Fruit fly (Drosophila melanogaster) whole organism, embryonic: ENCODE results near the gene Ilp6.

Source experiments
- CG10147 ChIP-seq: fragments of 200-800 bp; sonication (Bioruptor generic); optimal IDR thresholded peaks from 2 replicates; lab custom pipeline; 2019; ENCODE audit warnings: missing biosample characterization, mild to moderate bottlenecking, missing genetic modification characterization, moderate library complexity
- CG10209 ChIP-seq: fragments of 200-800 bp; sonication (Bioruptor generic); optimal IDR thresholded peaks from 3 replicates; lab custom pipeline; 2017; ENCODE audit warnings: missing biosample characterization, mild to moderate bottlenecking, missing genetic modification characterization, missing genetic modification reagents
- CG12104 ChIP-seq: fragments of 200-800 bp; sonication (Bioruptor generic); optimal IDR thresholded peaks from 3 replicates; lab custom pipeline; 2016; ENCODE audit warnings: missing biosample characterization, missing genetic modification characterization
- CG1529 ChIP-seq: fragments of 200-800 bp; sonication (Bioruptor generic); optimal IDR thresholded peaks from 3 replicates; lab custom pipeline; 2018; ENCODE audit warnings: missing biosample characterization, missing genetic modification characterization
- CG1647 ChIP-seq: fragments of 200-800 bp; sonication (Bioruptor generic); optimal IDR thresholded peaks from 3 replicates; lab custom pipeline; 2016; ENCODE audit warnings: missing biosample characterization, missing genetic modification characterization
- CG30431 ChIP-seq: fragments of 200-800 bp; sonication (Bioruptor generic); optimal IDR thresholded peaks from 2 replicates; lab custom pipeline; 2017; ENCODE audit warnings: missing biosample characterization, missing genetic modification characterization
- CG3163 ChIP-seq: fragments of 200-800 bp; sonication (Bioruptor generic); optimal IDR thresholded peaks from 3 replicates; lab custom pipeline; 2016; ENCODE audit warnings: missing biosample characterization, missing genetic modification characterization
- CG3726 ChIP-seq: fragments of 200-800 bp; sonication (Bioruptor generic); IDR thresholded peaks from 3 replicates; pipeline ENCODE4, ENCODE4 v1.3.6; 2022; ENCODE audit warnings: missing biosample characterization, missing genetic modification characterization
- CG4404 ChIP-seq: fragments of 200-800 bp; sonication (Bioruptor generic); IDR thresholded peaks from 2 replicates; pipeline ENCODE4 v1.3.6; 2022; ENCODE audit warnings: missing biosample characterization, missing genetic modification characterization
- CG4424 ChIP-seq: fragments of 200-800 bp; sonication (Bioruptor generic); optimal IDR thresholded peaks from 3 replicates; lab custom pipeline; 2016; ENCODE audit warnings: missing biosample characterization, missing genetic modification characterization
- CG4707 ChIP-seq: fragments of 200-800 bp; sonication (Bioruptor generic); optimal IDR thresholded peaks from 2 replicates; lab custom pipeline; 2018; ENCODE audit warnings: missing biosample characterization, mild to moderate bottlenecking, missing genetic modification characterization, moderate library complexity
- CG4820 ChIP-seq: fragments of 200-800 bp; sonication (Bioruptor generic); optimal IDR thresholded peaks from 3 replicates; lab custom pipeline; 2016; ENCODE audit warnings: missing biosample characterization, missing genetic modification characterization
- CG5245 ChIP-seq: fragments of 200-800 bp; sonication (Bioruptor generic); optimal IDR thresholded peaks from 3 replicates; lab custom pipeline; 2016; ENCODE audit warnings: missing biosample characterization, missing genetic modification characterization
- CG6272 ChIP-seq: fragments of 200-800 bp; sonication (Bioruptor generic); IDR thresholded peaks from 2 replicates; pipeline ENCODE4 v1.3.6; 2022; ENCODE audit warnings: missing biosample characterization, missing genetic modification characterization
- CG7963 ChIP-seq: fragments of 200-800 bp; sonication (Bioruptor generic); IDR thresholded peaks from 3 replicates; pipeline ENCODE4 v1.3.6; 2022; ENCODE audit warnings: missing biosample characterization, missing genetic modification characterization; ENCODE audit not compliant: partially characterized antibody
- CG9797 ChIP-seq: fragments of 200-800 bp; sonication (Bioruptor generic); optimal IDR thresholded peaks from 3 replicates; lab custom pipeline; 2018; ENCODE audit warnings: missing biosample characterization, mild to moderate bottlenecking, missing genetic modification characterization
- CG9817 ChIP-seq: fragments of 200-800 bp; sonication (Bioruptor generic); optimal IDR thresholded peaks from 2 replicates; lab custom pipeline; 2018; ENCODE audit warnings: missing biosample characterization, mild to moderate bottlenecking, missing genetic modification characterization, moderate library complexity
- Dfd ChIP-seq, 2 experiments: fragments of >200 bp; optimal IDR thresholded peaks; 2 replicates each; lab custom pipeline; 2017; ENCODE audit warnings: missing biosample characterization in 2 of 2, missing genetic modification characterization in 2 of 2
- Dp ChIP-seq: fragments of 200-800 bp; sonication (Bioruptor generic); optimal IDR thresholded peaks from 2 replicates; lab custom pipeline; 2018; ENCODE audit warnings: missing biosample characterization, mild to moderate bottlenecking, missing genetic modification characterization, moderate library complexity
- Ets97D ChIP-seq: fragments of 200-800 bp; sonication (Bioruptor generic); optimal IDR thresholded peaks from 3 replicates; lab custom pipeline; 2016; ENCODE audit warnings: missing biosample characterization, missing genetic modification characterization
- HmgD ChIP-seq: fragments of 200-800 bp; sonication (Bioruptor generic); optimal IDR thresholded peaks from 3 replicates; lab custom pipeline; 2016; ENCODE audit warnings: missing biosample characterization, missing genetic modification characterization
- Hr51 ChIP-seq, 2 experiments: fragments of 200-800 bp; sonication (Bioruptor generic); optimal IDR thresholded peaks; 2 replicates in 1 of 2; 3 replicates in 1 of 2; lab custom pipeline; 2016 to 2018; ENCODE audit warnings: missing biosample characterization in 2 of 2, missing genetic modification characterization in 2 of 2, mild to moderate bottlenecking in 1 of 2, moderate library complexity in 1 of 2
- Max ChIP-seq: fragments of 200-800 bp; sonication (Bioruptor generic); optimal IDR thresholded peaks from 2 replicates; lab custom pipeline; 2016; ENCODE audit warnings: missing biosample characterization, mild to moderate bottlenecking, missing genetic modification characterization
- Optix ChIP-seq: fragments of 200-800 bp; sonication (Bioruptor generic); IDR thresholded peaks from 3 replicates; pipeline ENCODE4 v1.3.6; 2022; ENCODE audit warnings: missing biosample characterization, missing genetic modification characterization
- PHDP ChIP-seq: fragments of 200-800 bp; sonication (Bioruptor generic); optimal IDR thresholded peaks from 3 replicates; lab custom pipeline; 2018; ENCODE audit warnings: missing biosample characterization, mild to moderate bottlenecking, missing genetic modification characterization, moderate library complexity
- Ravus ChIP-seq: fragments of 200-800 bp; sonication (Bioruptor generic); IDR thresholded peaks from 2 replicates; pipeline ENCODE4 v1.3.6; 2022; ENCODE audit warnings: missing biosample characterization, missing genetic modification characterization
- Usf ChIP-seq: fragments of 200-800 bp; sonication (Bioruptor generic); optimal IDR thresholded peaks from 2 replicates; lab custom pipeline; 2017; ENCODE audit warnings: missing genotype, missing biosample characterization, missing genetic modification characterization
- YL-1 ChIP-seq: fragments of 200-800 bp; sonication (Bioruptor generic); optimal IDR thresholded peaks from 3 replicates; lab custom pipeline; 2017; ENCODE audit warnings: missing biosample characterization, mild to moderate bottlenecking, missing genetic modification characterization
- aop ChIP-seq: fragments of 200-800 bp; sonication (Bioruptor generic); IDR thresholded peaks from 2 replicates; pipeline ENCODE4 v1.3.6; 2022; ENCODE audit warnings: missing biosample characterization, missing genetic modification characterization
- cg ChIP-seq: fragments of 200-800 bp; sonication (Bioruptor generic); optimal IDR thresholded peaks from 3 replicates; lab custom pipeline; 2019; ENCODE audit warnings: missing biosample characterization, mild to moderate bottlenecking, missing genetic modification characterization, moderate library complexity
- dimm ChIP-seq: fragments of 200-800 bp; sonication (Bioruptor generic); IDR thresholded peaks from 2 replicates; pipeline ENCODE4 v1.3.6; 2022; ENCODE audit warnings: missing biosample characterization, missing genetic modification characterization
- dmrt11E ChIP-seq: fragments of 200-800 bp; sonication (Bioruptor generic); optimal IDR thresholded peaks from 3 replicates; lab custom pipeline; 2018; ENCODE audit warnings: missing biosample characterization, mild to moderate bottlenecking, missing genetic modification characterization, moderate library complexity
- dmrt99B ChIP-seq: fragments of 200-800 bp; sonication (Bioruptor generic); optimal IDR thresholded peaks from 2 replicates; lab custom pipeline; 2018; ENCODE audit warnings: missing biosample characterization, mild to moderate bottlenecking, missing genetic modification characterization, moderate library complexity
- dpn ChIP-seq, 2 experiments: fragments of 200-800 bp; sonication (Bioruptor generic); optimal IDR thresholded peaks; 3 replicates each; lab custom pipeline; 2016; ENCODE audit warnings: missing biosample characterization in 2 of 2, missing genetic modification characterization in 2 of 2
- ewg ChIP-seq: fragments of 200-800 bp; sonication (Bioruptor generic); optimal IDR thresholded peaks from 3 replicates; lab custom pipeline; 2017; ENCODE audit warnings: mild to moderate bottlenecking, missing biosample characterization, missing genetic modification reagents, missing genetic modification characterization
- gce ChIP-seq: fragments of 200-800 bp; sonication (Bioruptor generic); IDR thresholded peaks from 3 replicates; pipeline ENCODE4 v1.3.6; 2022; ENCODE audit warnings: missing biosample characterization, missing genetic modification characterization
- gfzf ChIP-seq: fragments of 200-800 bp; sonication (Bioruptor generic); optimal IDR thresholded peaks from 2 replicates; lab custom pipeline; 2016; ENCODE audit warnings: missing biosample characterization, mild to moderate bottlenecking, missing genetic modification characterization, moderate library complexity
- inv ChIP-seq: fragments of 200-800 bp; sonication (Bioruptor generic); IDR thresholded peaks from 2 replicates; pipeline ENCODE4 v1.3.6; 2022; ENCODE audit warnings: missing biosample characterization, missing genetic modification characterization; ENCODE audit not compliant: partially characterized antibody
- jing ChIP-seq: fragments of 200-800 bp; sonication (Bioruptor generic); optimal IDR thresholded peaks from 2 replicates; lab custom pipeline; 2018; ENCODE audit warnings: missing biosample characterization, mild to moderate bottlenecking, missing genetic modification characterization
- ken ChIP-seq: fragments of 200-800 bp; sonication (Bioruptor generic); IDR thresholded peaks from 3 replicates; pipeline ENCODE4 v1.3.6; 2022; ENCODE audit warnings: missing biosample characterization, missing genetic modification characterization
- lilli ChIP-seq: fragments of 200-800 bp; sonication (Bioruptor generic); optimal IDR thresholded peaks from 3 replicates; lab custom pipeline; 2016; ENCODE audit warnings: missing biosample characterization, missing genetic modification characterization
- lola ChIP-seq, 3 experiments: fragments of >200 bp in 2 of 3; fragments of 200-800 bp in 1 of 3; sonication (Bioruptor generic) in 1 of 3; optimal IDR thresholded peaks; 2 replicates each; lab custom pipeline; 2017 to 2019; ENCODE audit warnings: missing biosample characterization in 3 of 3, missing genetic modification characterization in 3 of 3, mild to moderate bottlenecking in 1 of 3, moderate library complexity in 1 of 3
- scrt ChIP-seq: fragments of 200-800 bp; sonication (Bioruptor generic); optimal IDR thresholded peaks from 2 replicates; lab custom pipeline; 2018; ENCODE audit warnings: missing biosample characterization, mild to moderate bottlenecking, missing genetic modification characterization, moderate library complexity
- seq ChIP-seq: fragments of 200-800 bp; sonication (Bioruptor generic); IDR thresholded peaks from 2 replicates; pipeline ENCODE4 v1.3.6; 2022; ENCODE audit warnings: missing biosample characterization, missing genetic modification characterization
- slou ChIP-seq: fragments of 200-800 bp; sonication (Bioruptor generic); optimal IDR thresholded peaks from 3 replicates; lab custom pipeline; 2016; ENCODE audit warnings: missing biosample characterization, missing genetic modification characterization
- ssp ChIP-seq: fragments of 200-800 bp; sonication (Bioruptor generic); IDR thresholded peaks from 2 replicates; pipeline ENCODE4 v1.3.6; 2022; ENCODE audit warnings: missing biosample characterization, missing genetic modification characterization
- tna ChIP-seq: fragments of 200-800 bp; sonication (Bioruptor generic); IDR thresholded peaks from 2 replicates; pipeline ENCODE4 v1.3.6; 2022; ENCODE audit warnings: missing biosample characterization, missing genetic modification characterization; ENCODE audit not compliant: partially characterized antibody
- twi ChIP-seq: fragments of 200-800 bp; optimal IDR thresholded peaks from 2 replicates; lab custom pipeline; 2019; ENCODE audit warnings: missing biosample characterization, mild to moderate bottlenecking, missing genetic modification characterization, moderate library complexity
- wor ChIP-seq: fragments of 200-800 bp; sonication (Bioruptor generic); IDR thresholded peaks from 2 replicates; pipeline ENCODE4 v1.3.6; 2022; ENCODE audit warnings: missing biosample characterization, missing genetic modification characterization
- zfh1 ChIP-seq: fragments of 200-800 bp; sonication (Bioruptor generic); IDR thresholded peaks from 3 replicates; pipeline ENCODE4 v1.3.6; 2022; ENCODE audit warnings: missing biosample characterization, missing genetic modification characterization

Ilp6 gene

DNA sequence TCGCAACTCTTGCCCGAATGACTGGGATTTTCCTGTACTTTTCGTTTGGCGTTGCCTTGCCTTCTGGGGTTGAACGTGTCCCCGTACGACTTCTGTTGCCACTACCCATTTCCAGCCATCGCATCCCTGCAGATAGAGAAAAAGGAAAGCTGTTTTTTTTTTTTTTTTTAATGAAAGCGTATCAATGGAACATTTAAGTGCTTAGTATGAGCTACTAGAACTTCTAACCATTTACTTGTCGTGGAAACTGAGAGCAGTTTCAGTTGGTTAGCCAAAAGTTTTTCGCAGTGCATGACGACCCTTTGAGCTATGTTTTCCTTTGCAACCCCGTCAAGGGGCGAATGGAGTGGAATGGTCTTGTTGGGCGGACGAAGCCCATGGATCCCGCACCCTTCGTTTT lies 5.1 kb downstream of the Ilp6 start (continued):
- TF ChIP-seq CG9817 (peak; percentile 54), jing (peak; percentile 10), wor (GFP tag; lab: Robert Waterston, UW) (peak; percentile 72), PHDP (peak; percentile 74), zfh1 (GFP tag; lab: Robert Waterston, UW) (peak; percentile 76), lola (GFP tag; optimal IDR thresholded peaks at IDR 0.05; lab: Kevin White, UChicago) (peak in 1 of 3 experiments; percentile 54), CG1529 (GFP tag; lab: Kevin White, UChicago) (peak; percentile 56), tna (GFP tag; lab: Robert Waterston, UW) (no peak), Dfd (GFP tag; optimal IDR thresholded peaks at IDR 0.05; lab: Kevin White, UChicago) (no peak), Max (no peak), CG9797 (no peak), CG10147 (GFP tag; lab: Kevin White, UChicago) (peak; percentile 35), gce (GFP tag; lab: Robert Waterston, UW) (peak; percentile 75; the same call in 2 of the 3 replicates), lilli (GFP tag; lab: Kevin White, UChicago) (peak; percentile 84), CG3163 (peak; percentile 68), dmrt99B (tag; lab: Kevin White, UChicago) (peak; percentile 71), seq (GFP tag; lab: Robert Waterston, UW) (peak; percentile 81), Hr51 (GFP tag; optimal IDR thresholded peaks at IDR 0.05; lab: Kevin White, UChicago) (peak; percentile 80), CG3726 (GFP tag; lab: Robert Waterston, UW) (0 out of 3 replicates have a peak, but pooled peaks have one; percentile 51), ewg (peak; percentile 55), CG4707 (GFP tag; lab: Kevin White, UChicago) (peak; percentile 64), gfzf (no peak), twi (tag; lab: Kevin White, UChicago) (peak; percentile 9), CG6272 (peak; percentile 58), Dp (no peak), CG5245 (peak; percentile 51), CG4820 (GFP tag; lab: Kevin White, UChicago) (peak; percentile 61), HmgD (GFP tag; lab: Kevin White, UChicago) (peak; percentile 66), aop (GFP tag; lab: Robert Waterston, UW) (0 out of 2 replicates have a peak, but pooled peaks have one; percentile 24), scrt (GFP tag; lab: Kevin White, UChicago) (peak; percentile 56), Usf (GFP tag; lab: Kevin White, UChicago) (peak; percentile 6), slou (GFP tag; lab: Kevin White, UChicago) (peak; percentile 64), CG30431 (GFP tag; lab: Kevin White, UChicago) (peak; percentile 32), dmrt11E (tag; lab: Kevin White, UChicago) (peak; percentile 76), dpn (GFP tag; optimal IDR thresholded peaks at IDR 0.05; lab: Kevin White, UChicago) (peak; percentile 81 to 88), CG12104 (GFP tag; lab: Kevin White, UChicago) (no peak), inv (GFP tag; lab: Robert Waterston, UW) (no peak), YL-1 (GFP tag; lab: Kevin White, UChicago) (peak; percentile 23), CG10209 (GFP tag; lab: Kevin White, UChicago) (peak; percentile 53), Ravus (no peak), CG4424 (peak; percentile 54), Optix (GFP tag; lab: Robert Waterston, UW) (peak; percentile 75; the same call in 2 of the 3 replicates), CG4404 (GFP tag; lab: Robert Waterston, UW) (peak; percentile 57; the same call in 1 of the 2 replicates), dimm (peak; percentile 63), CG7963 (no peak), Ets97D (GFP tag; lab: Kevin White, UChicago) (peak; percentile 42), cg (GFP tag; lab: Kevin White, UChicago) (no peak), ssp (GFP tag; lab: Robert Waterston, UW) (peak; percentile 58), ken (peak; percentile 78; the same call in 2 of the 3 replicates), CG1647 (peak; percentile 28)
